Fruit fly (Drosophila melanogaster) whole organism, embryonic: ENCODE results near the gene CG42820.

ENCODE experiments used
- Bteb2 ChIP-seq: fragments of 200-800 bp; sonication (Bioruptor generic); optimal IDR thresholded peaks from 2 replicates; lab custom pipeline; 2016; ENCODE audit warnings: missing biosample characterization, missing genetic modification characterization
- CG10431 ChIP-seq: fragments of 200-800 bp; sonication (Bioruptor generic); optimal IDR thresholded peaks from 3 replicates; lab custom pipeline; 2018; ENCODE audit warnings: missing biosample characterization, mild to moderate bottlenecking, missing genetic modification characterization
- CG10565 ChIP-seq: fragments of 200-800 bp; sonication (Bioruptor generic); optimal IDR thresholded peaks from 3 replicates; lab custom pipeline; 2016; ENCODE audit warnings: missing biosample characterization, mild to moderate bottlenecking, missing genetic modification characterization
- CG10959 ChIP-seq: fragments of 200-800 bp; sonication (Bioruptor generic); IDR thresholded peaks from 2 replicates; pipeline ENCODE4 v1.3.6; 2022; ENCODE audit warnings: missing biosample characterization, missing genetic modification characterization
- CG13123 ChIP-seq: fragments of 200-800 bp; sonication (Bioruptor generic); optimal IDR thresholded peaks from 2 replicates; lab custom pipeline; 2016; ENCODE audit warnings: missing biosample characterization, missing genetic modification characterization
- CG13296 ChIP-seq: fragments of 200-800 bp; sonication (Bioruptor generic); optimal IDR thresholded peaks from 3 replicates; lab custom pipeline; 2018; ENCODE audit warnings: missing biosample characterization, mild to moderate bottlenecking, missing genetic modification characterization
- CG13624 ChIP-seq: fragments of 200-800 bp; sonication (Bioruptor generic); optimal IDR thresholded peaks from 2 replicates; lab custom pipeline; 2016; ENCODE audit warnings: missing biosample characterization, missing genetic modification characterization
- CG14710 ChIP-seq: fragments of 200-800 bp; sonication (Bioruptor generic); optimal IDR thresholded peaks from 3 replicates; lab custom pipeline; 2019; ENCODE audit warnings: missing biosample characterization, mild to moderate bottlenecking, missing genetic modification characterization, moderate library complexity
- CG1529 ChIP-seq: fragments of 200-800 bp; sonication (Bioruptor generic); optimal IDR thresholded peaks from 3 replicates; lab custom pipeline; 2018; ENCODE audit warnings: missing biosample characterization, missing genetic modification characterization
- CG15514 ChIP-seq: fragments of 200-800 bp; sonication (Bioruptor generic); optimal IDR thresholded peaks from 3 replicates; lab custom pipeline; 2017; ENCODE audit warnings: missing biosample characterization, missing genetic modification characterization, mild to moderate bottlenecking, moderate library complexity, missing genetic modification reagents
- CG15601 ChIP-seq: fragments of 200-800 bp; sonication (Bioruptor generic); optimal IDR thresholded peaks from 3 replicates; lab custom pipeline; 2019; ENCODE audit warnings: missing biosample characterization, mild to moderate bottlenecking, missing genetic modification characterization, moderate library complexity
- CG1603 ChIP-seq: fragments of 200-800 bp; sonication (Bioruptor generic); optimal IDR thresholded peaks from 2 replicates; lab custom pipeline; 2019; ENCODE audit warnings: missing biosample characterization, mild to moderate bottlenecking, missing genetic modification characterization, moderate library complexity
- CG16863 ChIP-seq: fragments of 200-800 bp; sonication (Bioruptor generic); optimal IDR thresholded peaks from 3 replicates; lab custom pipeline; 2016; ENCODE audit warnings: missing biosample characterization, missing genetic modification characterization
- CG3163 ChIP-seq: fragments of 200-800 bp; sonication (Bioruptor generic); optimal IDR thresholded peaks from 3 replicates; lab custom pipeline; 2016; ENCODE audit warnings: missing biosample characterization, missing genetic modification characterization
- CG3847 ChIP-seq: fragments of 200-800 bp; sonication (Bioruptor generic); IDR thresholded peaks from 2 replicates; pipeline ENCODE4 v1.3.6; 2022; ENCODE audit warnings: missing biosample characterization, missing genetic modification characterization
- CG6272 ChIP-seq: fragments of 200-800 bp; sonication (Bioruptor generic); IDR thresholded peaks from 2 replicates; pipeline ENCODE4 v1.3.6; 2022; ENCODE audit warnings: missing biosample characterization, missing genetic modification characterization
- CG7839 ChIP-seq: fragments of 200-800 bp; sonication (Bioruptor generic); optimal IDR thresholded peaks from 3 replicates; lab custom pipeline; 2018; ENCODE audit warnings: missing biosample characterization, mild to moderate bottlenecking, missing genetic modification characterization, moderate library complexity
- CG9932 ChIP-seq: fragments of 200-800 bp; sonication (Bioruptor generic); IDR thresholded peaks from 2 replicates; pipeline ENCODE4 v1.3.6; 2022; ENCODE audit warnings: missing biosample characterization, missing genetic modification characterization
- Doc2 ChIP-seq: fragments of 200-800 bp; sonication (Bioruptor generic); IDR thresholded peaks from 2 replicates; pipeline ENCODE4 v1.3.6; 2022; ENCODE audit warnings: missing biosample characterization, missing genetic modification characterization
- Ets65A ChIP-seq: fragments of 200-800 bp; sonication (Bioruptor generic); peaks from one replicate; lab custom pipeline; 2016; ENCODE audit warnings: missing biosample characterization, missing genetic modification characterization
- Ets97D ChIP-seq: fragments of 200-800 bp; sonication (Bioruptor generic); optimal IDR thresholded peaks from 3 replicates; lab custom pipeline; 2016; ENCODE audit warnings: missing biosample characterization, missing genetic modification characterization
- HLH4C ChIP-seq: fragments of 200-800 bp; sonication (Bioruptor generic); IDR thresholded peaks from 3 replicates; pipeline ENCODE4 v1.3.6; 2022; ENCODE audit warnings: missing biosample characterization, missing genetic modification characterization; ENCODE audit not compliant: partially characterized antibody
- Lim3 ChIP-seq: fragments of 200-800 bp; sonication (Bioruptor generic); IDR thresholded peaks from 2 replicates; pipeline ENCODE4 v1.3.6; 2022; ENCODE audit warnings: missing biosample characterization, missing genetic modification characterization
- MBD-R2 ChIP-seq: fragments of 200-800 bp; sonication (Bioruptor generic); IDR thresholded peaks from 2 replicates; pipeline ENCODE4 v1.3.6; 2022; ENCODE audit warnings: missing biosample characterization, missing genetic modification characterization
- Max ChIP-seq: fragments of 200-800 bp; sonication (Bioruptor generic); optimal IDR thresholded peaks from 2 replicates; lab custom pipeline; 2016; ENCODE audit warnings: missing biosample characterization, mild to moderate bottlenecking, missing genetic modification characterization
- Nf-YA ChIP-seq: fragments of 200-800 bp; sonication (Bioruptor generic); IDR thresholded peaks from 2 replicates; pipeline ENCODE4 v1.3.6; 2022; ENCODE audit warnings: missing biosample characterization, missing genetic modification characterization
- Nf-YB ChIP-seq: fragments of 200-800 bp; sonication (Bioruptor generic); optimal IDR thresholded peaks from 3 replicates; lab custom pipeline; 2019; ENCODE audit warnings: missing biosample characterization, mild to moderate bottlenecking, missing genetic modification characterization, moderate library complexity
- Rx ChIP-seq: fragments of 200-800 bp; sonication (Bioruptor generic); IDR thresholded peaks from 2 replicates; pipeline ENCODE4 v1.3.6; 2022; ENCODE audit warnings: missing biosample characterization, missing genetic modification characterization
- TFAM ChIP-seq: fragments of 200-800 bp; sonication (Bioruptor generic); optimal IDR thresholded peaks from 2 replicates; lab custom pipeline; 2017; ENCODE audit warnings: missing biosample characterization, missing genetic modification characterization, inconsistent platforms
- bcd ChIP-seq: fragments of 200-800 bp; sonication (Bioruptor generic); optimal IDR thresholded peaks from 2 replicates; lab custom pipeline; 2017; ENCODE audit warnings: missing biosample characterization, mild to moderate bottlenecking, missing genetic modification characterization
- bigmax ChIP-seq: fragments of 200-800 bp; sonication (Bioruptor generic); optimal IDR thresholded peaks from 2 replicates; lab custom pipeline; 2018; ENCODE audit warnings: missing biosample characterization, mild to moderate bottlenecking, missing genetic modification characterization
- caup ChIP-seq: fragments of 200-800 bp; sonication (Bioruptor generic); optimal IDR thresholded peaks from 3 replicates; lab custom pipeline; 2017; ENCODE audit warnings: missing biosample characterization, mild to moderate bottlenecking, missing genetic modification characterization, moderate library complexity; ENCODE audit not compliant: severe bottlenecking
- en ChIP-seq: fragments of 200-800 bp; sonication (Bioruptor generic); optimal IDR thresholded peaks from 2 replicates; lab custom pipeline; 2016; ENCODE audit warnings: missing biosample characterization, missing genetic modification characterization
- grau ChIP-seq: fragments of 200-800 bp; optimal IDR thresholded peaks from 3 replicates; lab custom pipeline; 2019; ENCODE audit warnings: missing biosample characterization, mild to moderate bottlenecking, missing genetic modification characterization, moderate library complexity
- grn ChIP-seq: fragments of 200-800 bp; sonication (Bioruptor generic); optimal IDR thresholded peaks from 3 replicates; lab custom pipeline; 2017; ENCODE audit warnings: missing biosample characterization, missing genetic modification characterization
- hth ChIP-seq: fragments of >200 bp; optimal IDR thresholded peaks from 2 replicates; lab custom pipeline; 2017; ENCODE audit warnings: inconsistent platforms
- jing ChIP-seq: fragments of 200-800 bp; sonication (Bioruptor generic); optimal IDR thresholded peaks from 2 replicates; lab custom pipeline; 2018; ENCODE audit warnings: missing biosample characterization, mild to moderate bottlenecking, missing genetic modification characterization
- lilli ChIP-seq: fragments of 200-800 bp; sonication (Bioruptor generic); optimal IDR thresholded peaks from 3 replicates; lab custom pipeline; 2016; ENCODE audit warnings: missing biosample characterization, missing genetic modification characterization
- lov ChIP-seq, 2 experiments: fragments of 200-800 bp in 1 of 2; fragments of >200 bp in 1 of 2; sonication (Bioruptor generic) in 1 of 2; IDR thresholded peaks in 1 of 2; optimal IDR thresholded peaks in 1 of 2; 2 replicates in 1 of 2; 3 replicates in 1 of 2; pipeline versions ENCODE4 v1.3.6 to Lab custom; 2017 to 2022; ENCODE audit warnings: missing biosample characterization in 1 of 2, missing genetic modification characterization in 1 of 2
- maf-S ChIP-seq: fragments of 200-800 bp; sonication (Bioruptor generic); optimal IDR thresholded peaks from 2 replicates; lab custom pipeline; 2016; ENCODE audit warnings: missing biosample characterization, missing genetic modification characterization
- pho ChIP-seq: fragments of 200-800 bp; sonication (Bioruptor generic); optimal IDR thresholded peaks from 2 replicates; lab custom pipeline; 2016; ENCODE audit warnings: missing biosample characterization, missing genetic modification characterization
- phol ChIP-seq: fragments of 200-800 bp; sonication (Bioruptor generic); optimal IDR thresholded peaks from 3 replicates; lab custom pipeline; 2018; ENCODE audit warnings: missing biosample characterization, mild to moderate bottlenecking, missing genetic modification characterization, moderate library complexity
- pros ChIP-seq: fragments of 200-800 bp; sonication (Bioruptor generic); optimal IDR thresholded peaks from 3 replicates; lab custom pipeline; 2019; ENCODE audit warnings: missing biosample characterization, mild to moderate bottlenecking, missing genetic modification characterization, moderate library complexity
- run ChIP-seq: fragments of 200-800 bp; sonication (Bioruptor generic); optimal IDR thresholded peaks from 3 replicates; lab custom pipeline; 2018; ENCODE audit warnings: missing biosample characterization, mild to moderate bottlenecking, missing genetic modification characterization
- schlank ChIP-seq: fragments of 200-800 bp; sonication (Bioruptor generic); optimal IDR thresholded peaks from 2 replicates; lab custom pipeline; 2018; ENCODE audit warnings: missing biosample characterization, mild to moderate bottlenecking, missing genetic modification characterization
- sens-2 ChIP-seq: fragments of 200-800 bp; sonication (Bioruptor generic); IDR thresholded peaks from 2 replicates; pipeline ENCODE4 v1.3.6; 2022; ENCODE audit warnings: missing biosample characterization, missing genetic modification characterization
- tio ChIP-seq: fragments of 200-800 bp; sonication (Bioruptor generic); optimal IDR thresholded peaks from 2 replicates; lab custom pipeline; 2017; ENCODE audit warnings: missing biosample characterization, missing genetic modification characterization, inconsistent platforms
- trem ChIP-seq: fragments of 200-800 bp; optimal IDR thresholded peaks from 3 replicates; lab custom pipeline; 2019; ENCODE audit warnings: missing biosample characterization, mild to moderate bottlenecking, missing genetic modification characterization, moderate library complexity
- zfh1 ChIP-seq: fragments of 200-800 bp; sonication (Bioruptor generic); IDR thresholded peaks from 3 replicates; pipeline ENCODE4 v1.3.6; 2022; ENCODE audit warnings: missing biosample characterization, missing genetic modification characterization

CG42820 gene

DNA sequence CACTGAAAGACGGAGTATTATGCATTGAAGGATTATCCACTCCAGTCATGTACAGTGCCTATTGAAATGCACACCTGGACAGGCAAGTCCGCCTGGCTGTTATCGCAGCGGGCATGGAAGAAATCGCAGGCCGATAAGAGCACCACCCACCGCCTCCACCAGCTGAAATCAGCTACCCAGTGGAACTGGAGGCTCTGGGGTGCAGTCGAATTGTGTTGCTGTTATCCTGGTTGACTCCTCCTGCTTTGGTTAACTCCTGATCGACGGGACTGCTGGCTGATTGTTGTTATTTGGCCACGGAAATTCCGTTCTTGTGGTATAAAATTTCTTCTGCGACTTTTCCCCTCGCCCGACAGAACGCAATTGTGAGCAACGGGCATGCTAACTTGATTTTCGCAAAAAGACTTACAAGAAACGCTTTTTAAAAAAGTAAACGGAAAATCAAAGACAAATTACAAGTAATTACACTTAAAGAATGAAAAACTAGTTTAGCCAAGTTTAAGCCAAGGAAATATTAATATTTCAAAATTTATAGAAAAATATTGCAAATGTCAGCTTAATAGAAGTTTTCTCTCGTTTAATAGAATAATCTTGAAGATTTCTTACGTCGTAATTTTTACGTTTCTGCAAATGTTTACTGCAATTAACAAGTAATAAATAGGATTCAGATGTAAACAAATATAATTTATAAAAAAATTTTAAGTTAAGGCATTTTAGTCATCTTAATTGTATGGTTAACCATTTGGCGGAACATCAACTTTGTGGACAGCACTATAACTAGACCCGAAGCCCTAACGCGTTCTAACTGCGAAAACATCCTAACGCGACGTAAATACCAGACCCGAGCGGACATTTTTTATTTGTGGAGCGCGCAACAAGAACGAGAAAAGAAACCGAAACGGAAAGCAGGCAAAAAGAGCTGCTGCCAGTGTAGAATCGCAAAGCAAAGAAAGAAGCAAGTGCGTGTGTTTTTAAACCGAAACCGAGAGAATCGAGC lies 23.0 kb upstream of the CG42820 start, which contains the start of the genes CG13398 and Akap200 (continued):
- TF ChIP-seq tio (GFP tag; lab: Kevin White, UChicago) (peak; percentile 52), grau (tag; lab: Kevin White, UChicago) (peak; percentile 30), Doc2 (GFP tag; lab: Robert Waterston, UW) (no peak), Ets65A (no peak), CG13624 (GFP tag; lab: Kevin White, UChicago) (no peak), Lim3 (GFP tag; lab: Robert Waterston, UW) (no peak), Bteb2 (GFP tag; lab: Kevin White, UChicago) (no peak), lov (optimal IDR thresholded peaks at IDR 0.05; lab: Kevin White, UChicago) (no peak), lov (GFP tag; IDR thresholded peaks at IDR 0.05; lab: Robert Waterston, UW) (no peak), CG14710 (tag; lab: Kevin White, UChicago) (peak; percentile 66), CG1603 (peak; percentile 34), CG3847 (GFP tag; lab: Robert Waterston, UW) (peak; percentile 66), CG15514 (GFP tag; lab: Kevin White, UChicago) (peak; percentile 19), run (tag; lab: Kevin White, UChicago) (no peak), bigmax (no peak), trem (tag; lab: Kevin White, UChicago) (peak; percentile 98), Max (GFP tag; lab: Kevin White, UChicago) (no peak), en (GFP tag; lab: Kevin White, UChicago) (no peak), Nf-YB (GFP tag; lab: Kevin White, UChicago) (no peak), CG16863 (no peak), Rx (no peak), phol (peak; percentile 94), grn (peak; percentile 24), CG13123 (no peak), CG9932 (GFP tag; lab: Robert Waterston, UW) (peak; percentile 55), zfh1 (GFP tag; lab: Robert Waterston, UW) (no peak), CG6272 (GFP tag; lab: Robert Waterston, UW) (no peak), Nf-YA (GFP tag; lab: Robert Waterston, UW) (no peak), pros (GFP tag; lab: Kevin White, UChicago) (peak; percentile 24), schlank (no peak), hth (lab: Kevin White, UChicago) (no peak), bcd (GFP tag; lab: Kevin White, UChicago) (no peak), HLH4C (no peak), CG10431 (GFP tag; lab: Kevin White, UChicago) (no peak), CG15601 (tag; lab: Kevin White, UChicago) (no peak), TFAM (GFP tag; lab: Kevin White, UChicago) (no peak), MBD-R2 (GFP tag; lab: Robert Waterston, UW) (peak; percentile 58), CG1529 (GFP tag; lab: Kevin White, UChicago) (no peak), maf-S (GFP tag; lab: Kevin White, UChicago) (no peak), CG13296 (GFP tag; lab: Kevin White, UChicago) (no peak), CG10565 (GFP tag; lab: Kevin White, UChicago) (no peak), lilli (GFP tag; lab: Kevin White, UChicago) (peak; percentile 36), caup (GFP tag; lab: Kevin White, UChicago) (peak; percentile 2), CG7839 (tag; lab: Kevin White, UChicago) (no peak), CG10959 (GFP tag; lab: Robert Waterston, UW) (no peak), CG3163 (GFP tag; lab: Kevin White, UChicago) (no peak), Ets97D (GFP tag; lab: Kevin White, UChicago) (peak; percentile 36), jing (GFP tag; lab: Kevin White, UChicago) (no peak), sens-2 (no peak), pho (GFP tag; lab: Kevin White, UChicago) (peak; percentile 3)
